Fruit fly (Drosophila melanogaster) whole organism, wandering third instar larva: ENCODE data around the gene CG18765.

ENCODE experiments used
- Abd-B ChIP-seq: fragments of >200 bp; optimal IDR thresholded peaks from 2 replicates; lab custom pipeline; 2017; ENCODE audit warnings: missing biosample characterization, missing genetic modification characterization
- CG32264 ChIP-seq: fragments of 200-800 bp; sonication (Bioruptor generic); optimal IDR thresholded peaks from 2 replicates; lab custom pipeline; 2016; ENCODE audit warnings: missing biosample characterization, missing genetic modification characterization
- CrebA ChIP-seq: fragments of 200-800 bp; sonication (Bioruptor generic); optimal IDR thresholded peaks from 2 replicates; lab custom pipeline; 2016; ENCODE audit warnings: missing biosample characterization, mild to moderate bottlenecking, missing genetic modification characterization, borderline replicate concordance
- Dfd ChIP-seq: fragments of >200 bp; optimal IDR thresholded peaks from 2 replicates; lab custom pipeline; 2017; ENCODE audit warnings: missing biosample characterization, missing genetic modification characterization
- Dif ChIP-seq: fragments of 200-275, 200-300 bp; sonication (Bioruptor generic); optimal IDR thresholded peaks from 2 replicates; lab custom pipeline; 2018; ENCODE audit warnings: missing biosample characterization, missing genetic modification characterization; ENCODE audit not compliant: partially characterized antibody
- GATAd ChIP-seq: sonication (Bioruptor generic); optimal IDR thresholded peaks from 2 replicates; lab custom pipeline; 2016; ENCODE audit warnings: missing biosample characterization, missing genetic modification characterization
- HLH106 ChIP-seq: fragments of 200-800 bp; optimal IDR thresholded peaks from 3 replicates; lab custom pipeline; 2019; ENCODE audit warnings: missing biosample characterization, mild to moderate bottlenecking, missing genetic modification characterization, moderate library complexity
- Hnf4 ChIP-seq: fragments of 200-800 bp; sonication (Bioruptor generic); optimal IDR thresholded peaks from 2 replicates; lab custom pipeline; 2016; ENCODE audit warnings: missing biosample characterization, mild to moderate bottlenecking, missing genetic modification characterization
- Hr78 ChIP-seq: fragments of >200 bp; optimal IDR thresholded peaks from 2 replicates; lab custom pipeline; 2017; ENCODE audit warnings: missing biosample characterization, missing genetic modification characterization
- Hr83 ChIP-seq: fragments of 200-300 bp; sonication (Bioruptor generic); optimal IDR thresholded peaks from 2 replicates; lab custom pipeline; 2016; ENCODE audit warnings: missing biosample characterization, mild to moderate bottlenecking, missing genetic modification characterization, moderate library complexity; ENCODE audit not compliant: poor library complexity, severe bottlenecking
- Jra ChIP-seq: sonication (Bioruptor generic); optimal IDR thresholded peaks from 2 replicates; lab custom pipeline; 2016; ENCODE audit warnings: missing biosample characterization, missing genetic modification characterization
- Mio ChIP-seq: sonication (Bioruptor generic); optimal IDR thresholded peaks from 2 replicates; lab custom pipeline; 2016; ENCODE audit warnings: missing biosample characterization, missing genetic modification characterization
- Myc ChIP-seq: fragments of >200 bp; optimal IDR thresholded peaks from 2 replicates; lab custom pipeline; 2017
- N ChIP-seq: fragments of >200 bp; optimal IDR thresholded peaks from 2 replicates; lab custom pipeline; 2018; ENCODE audit warnings: missing biosample characterization, missing external identifiers, missing genetic modification characterization
- OdsH ChIP-seq: fragments of 200-800 bp; sonication (Bioruptor generic); optimal IDR thresholded peaks from 2 replicates; lab custom pipeline; 2016; ENCODE audit warnings: missing biosample characterization, mild to moderate bottlenecking, missing genetic modification characterization
- Rel ChIP-seq, 2 experiments: fragments of 200-800 bp; sonication (Bioruptor generic) in 1 of 2; optimal IDR thresholded peaks; 2 replicates in 1 of 2; 3 replicates in 1 of 2; lab custom pipeline; 2016 to 2019; ENCODE audit warnings: mild to moderate bottlenecking in 2 of 2, missing biosample characterization in 2 of 2, missing genetic modification characterization in 2 of 2, moderate library complexity in 1 of 2
- Sp1 ChIP-seq: fragments of 200-800 bp; sonication (Bioruptor generic); optimal IDR thresholded peaks from 3 replicates; lab custom pipeline; 2019; ENCODE audit warnings: missing biosample characterization, mild to moderate bottlenecking, missing genetic modification characterization, moderate library complexity
- Vsx2 ChIP-seq: fragments of 200-300, 225-300 bp; sonication (Bioruptor generic); optimal IDR thresholded peaks from 2 replicates; lab custom pipeline; 2018; ENCODE audit warnings: missing biosample characterization, missing genetic modification characterization; ENCODE audit not compliant: partially characterized antibody
- br ChIP-seq: fragments of 200-800 bp; sonication (Bioruptor generic); optimal IDR thresholded peaks from 2 replicates; lab custom pipeline; 2016; ENCODE audit warnings: missing biosample characterization, missing genetic modification characterization
- brk ChIP-seq: fragments of 200-800 bp; sonication (Bioruptor generic); optimal IDR thresholded peaks from 2 replicates; lab custom pipeline; 2016; ENCODE audit warnings: missing biosample characterization, mild to moderate bottlenecking, missing genetic modification characterization
- dl ChIP-seq, 2 experiments: fragments of 175-275, 200-275 bp in 1 of 2; fragments of 200-275 bp in 1 of 2; sonication (Bioruptor generic); optimal IDR thresholded peaks; lab custom pipeline; 2018; ENCODE audit warnings: mild to moderate bottlenecking in 2 of 2, missing biosample characterization in 2 of 2, missing genetic modification characterization in 2 of 2, moderate library complexity in 2 of 2; ENCODE audit not compliant: partially characterized antibody in 2 of 2, insufficient read depth in 1 of 2
- dmrt93B ChIP-seq: fragments of 200-800 bp; sonication (Bioruptor generic); optimal IDR thresholded peaks from 2 replicates; lab custom pipeline; 2018; ENCODE audit warnings: missing biosample characterization, mild to moderate bottlenecking, missing genetic modification characterization
- dsf ChIP-seq: sonication (Bioruptor generic); optimal IDR thresholded peaks from 2 replicates; lab custom pipeline; 2016; ENCODE audit warnings: missing biosample characterization, missing genetic modification characterization, borderline replicate concordance
- ey ChIP-seq: fragments of 200-800 bp; sonication (Bioruptor generic); optimal IDR thresholded peaks from 2 replicates; lab custom pipeline; 2016; ENCODE audit warnings: missing biosample characterization, missing genetic modification characterization
- foxo ChIP-seq, 2 experiments: fragments of 200-800 bp; sonication (Bioruptor generic); optimal IDR thresholded peaks; 2 replicates in 1 of 2; 3 replicates in 1 of 2; lab custom pipeline; 2016 to 2017; ENCODE audit warnings: missing biosample characterization in 2 of 2, missing genetic modification characterization in 2 of 2
- fru ChIP-seq: fragments of 200-800 bp; sonication (Bioruptor generic); optimal IDR thresholded peaks from 3 replicates; lab custom pipeline; 2016; ENCODE audit warnings: missing biosample characterization, mild to moderate bottlenecking, missing genetic modification characterization
- h ChIP-seq: fragments of 200-800 bp; sonication (Bioruptor generic); optimal IDR thresholded peaks from 3 replicates; lab custom pipeline; 2016; ENCODE audit warnings: missing biosample characterization, mild to moderate bottlenecking, missing genetic modification characterization
- lola ChIP-seq: fragments of >200 bp; optimal IDR thresholded peaks from 2 replicates; lab custom pipeline; 2017; ENCODE audit warnings: missing biosample characterization, missing genetic modification characterization
- psq ChIP-seq: fragments of 200-800 bp; sonication (Bioruptor generic); optimal IDR thresholded peaks from 3 replicates; lab custom pipeline; 2017; ENCODE audit warnings: missing biosample characterization, mild to moderate bottlenecking, missing genetic modification characterization, moderate library complexity
- rgr ChIP-seq: fragments of 200-800 bp; sonication (Bioruptor generic); optimal IDR thresholded peaks from 3 replicates; lab custom pipeline; 2016; ENCODE audit warnings: missing biosample characterization, mild to moderate bottlenecking, missing genetic modification characterization
- sv ChIP-seq: fragments of 200-800 bp; sonication (Bioruptor generic); optimal IDR thresholded peaks from 3 replicates; lab custom pipeline; 2016; ENCODE audit warnings: missing biosample characterization, missing genetic modification characterization
- tai ChIP-seq: sonication (Bioruptor generic); optimal IDR thresholded peaks from 2 replicates; lab custom pipeline; 2016; ENCODE audit warnings: missing biosample characterization, missing genetic modification characterization
- usp ChIP-seq: fragments of >200 bp; optimal IDR thresholded peaks from 2 replicates; lab custom pipeline; 2017; ENCODE audit warnings: missing biosample characterization, missing genetic modification characterization

The CG18765 gene

DNA sequence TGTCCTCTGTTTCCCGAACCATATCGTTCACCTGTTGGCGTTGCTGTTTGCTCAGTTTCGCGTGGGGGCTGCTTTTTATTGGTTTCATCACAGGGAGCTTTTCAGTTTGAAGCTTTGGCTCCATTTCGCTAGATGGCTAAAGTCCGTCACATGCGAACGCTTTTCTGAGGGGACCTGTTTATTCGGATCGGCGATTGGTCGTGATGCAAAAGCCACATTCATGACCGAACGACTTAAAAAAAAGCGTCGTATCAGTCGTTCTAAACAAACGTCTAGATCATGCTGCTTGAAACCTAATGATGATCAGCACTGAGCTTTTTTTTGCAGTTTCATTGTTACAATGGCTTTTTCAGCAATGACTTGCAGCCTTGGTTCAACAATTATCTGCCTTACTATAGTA, 1.7 kb downstream of the CG18765 start, which contains the start of gene CG6908:
Gene CG6908, minus strand, starts transcription at position 152 of the 400 bp plus-strand sequence.
- TF ChIP-seq dl (GFP tag; optimal IDR thresholded peaks at IDR 0.05; lab: Kevin White, UChicago; ENCODE audit: insufficient read depth in 1 of 2, partially characterized antibody in 2 of 2): no peak
- TF ChIP-seq h (GFP tag; lab: Kevin White, UChicago): peak; percentile 7
- peak; percentile 39 for TF ChIP-seq brk
- TF ChIP-seq OdsH (GFP tag; lab: Kevin White, UChicago): no peak
- peak; percentile 61 for TF ChIP-seq Hnf4 (GFP tag; lab: Kevin White, UChicago)
- TF ChIP-seq fru: no peak
- peak; percentile 57 for TF ChIP-seq Rel (GFP tag; optimal IDR thresholded peaks at IDR 0.05; lab: Kevin White, UChicago)
- TF ChIP-seq Rel (tag; optimal IDR thresholded peaks at IDR 0.05; lab: Kevin White, UChicago): no peak
- peak; percentile 68 for TF ChIP-seq Dif (GFP tag; lab: Kevin White, UChicago)
- TF ChIP-seq Vsx2 (GFP tag; lab: Kevin White, UChicago): peak; percentile 78
- TF ChIP-seq, all 38 proteins: peak for 6

DNA sequence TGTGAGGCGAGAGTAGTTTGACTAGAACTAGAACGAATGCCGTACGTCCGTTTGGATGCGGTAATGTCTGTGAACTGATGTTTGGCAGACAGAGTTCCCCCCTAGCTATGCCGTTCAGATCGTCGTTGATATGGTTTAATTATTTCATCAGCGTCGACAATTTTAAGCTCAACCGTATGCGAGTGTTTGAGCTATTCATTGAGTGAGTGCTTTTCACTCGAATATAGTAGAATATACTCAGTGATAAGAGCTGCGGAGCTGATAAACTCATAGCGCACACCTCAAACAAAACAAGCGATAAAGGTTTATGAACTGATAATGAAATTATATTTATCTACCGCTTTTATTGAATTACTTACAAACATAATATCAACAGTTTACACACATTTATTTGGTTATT, 3.5 kb downstream of the CG18765 start, which contains the start of gene CG6834:
Gene CG6834, minus strand, starts transcription at position 79 of the 400 bp plus-strand sequence.
- TF ChIP-seq CrebA (GFP tag; lab: Kevin White, UChicago): no peak
- TF ChIP-seq Dfd: no peak
- TF ChIP-seq Rel (GFP tag; optimal IDR thresholded peaks at IDR 0.05; lab: Kevin White, UChicago): no peak
- TF ChIP-seq Rel (tag; optimal IDR thresholded peaks at IDR 0.05; lab: Kevin White, UChicago): no peak
- no peak for TF ChIP-seq N (GFP tag; lab: Kevin White, UChicago)
- no peak for TF ChIP-seq foxo (GFP tag; optimal IDR thresholded peaks at IDR 0.05; lab: Kevin White, UChicago)
- no peak for TF ChIP-seq HLH106 (tag; lab: Kevin White, UChicago)
- no peak for TF ChIP-seq dmrt93B (GFP tag; lab: Kevin White, UChicago)
- TF ChIP-seq Myc: no peak
- no peak for TF ChIP-seq br
- TF ChIP-seq usp: no peak
- no peak for TF ChIP-seq Jra (GFP tag; lab: Kevin White, UChicago)
- no peak for TF ChIP-seq psq (GFP tag; lab: Kevin White, UChicago)
- no peak for TF ChIP-seq Sp1 (GFP tag; lab: Kevin White, UChicago)
- no peak for TF ChIP-seq tai (GFP tag; lab: Kevin White, UChicago)

DNA sequence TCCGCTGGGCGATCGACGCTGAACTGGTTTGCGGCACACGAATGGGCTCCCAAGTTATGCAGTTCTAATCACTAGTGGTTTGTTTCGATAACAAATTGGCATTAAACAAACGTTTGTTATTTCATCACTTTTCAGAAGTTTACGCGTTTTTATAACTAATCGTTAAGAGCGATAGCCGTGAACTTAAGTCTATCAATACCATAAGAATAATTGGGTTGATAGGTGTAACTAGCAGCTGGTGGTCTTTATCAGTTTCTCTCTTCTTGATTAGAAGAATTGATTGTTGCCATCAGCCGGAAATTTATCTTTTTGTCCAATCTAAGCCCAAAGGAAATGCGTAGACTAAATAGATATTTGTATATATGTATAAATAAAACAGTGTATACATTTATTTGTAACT, 7.3 kb downstream of the CG18765 start, which contains the start of gene CG6830:
Gene CG6830, minus strand, starts transcription at position 27 of the 400 bp plus-strand sequence.
- TF ChIP-seq rgr (GFP tag; lab: Kevin White, UChicago) (no peak), GATAd (no peak), CrebA (GFP tag; lab: Kevin White, UChicago) (no peak), foxo (GFP tag; optimal IDR thresholded peaks at IDR 0.05; lab: Kevin White, UChicago) (no peak), lola (GFP tag; lab: Kevin White, UChicago) (no peak), tai (GFP tag; lab: Kevin White, UChicago) (no peak), ey (GFP tag; lab: Kevin White, UChicago) (no peak), CG32264 (GFP tag; lab: Kevin White, UChicago) (no peak), sv (no peak), br (no peak)
- TF ChIP-seq, all 38 proteins: peak for 0

DNA sequence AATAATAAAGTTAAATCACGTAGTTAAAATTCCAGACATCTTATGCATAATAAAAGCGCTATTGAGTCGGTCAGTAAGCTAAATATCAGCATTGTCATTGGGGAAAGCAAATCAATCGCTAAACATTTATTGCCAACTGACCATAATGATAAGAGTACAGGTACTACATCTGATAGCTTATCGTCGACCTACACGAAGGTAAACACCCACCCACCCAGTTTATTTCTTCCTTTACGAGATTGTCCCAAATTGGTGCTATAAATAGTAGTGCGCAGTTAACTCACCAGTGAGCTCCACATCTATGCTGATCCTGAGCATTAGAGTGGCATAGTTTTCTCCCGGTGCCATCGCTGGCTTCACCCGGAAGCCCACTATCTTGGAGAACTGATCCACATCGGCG, 7.9 kb downstream of the CG18765 start:
- TF ChIP-seq HLH106 (tag; lab: Kevin White, UChicago) (no peak), Sp1 (GFP tag; lab: Kevin White, UChicago) (peak; percentile 14), CrebA (GFP tag; lab: Kevin White, UChicago) (no peak), Rel (GFP tag; optimal IDR thresholded peaks at IDR 0.05; lab: Kevin White, UChicago) (no peak), Rel (tag; optimal IDR thresholded peaks at IDR 0.05; lab: Kevin White, UChicago) (peak; percentile 31), foxo (GFP tag; optimal IDR thresholded peaks at IDR 0.05; lab: Kevin White, UChicago) (no peak), dmrt93B (GFP tag; lab: Kevin White, UChicago) (no peak), dsf (GFP tag; lab: Kevin White, UChicago) (no peak), Dif (GFP tag; lab: Kevin White, UChicago) (no peak), Hr83 (GFP tag; lab: Kevin White, UChicago) (no peak), OdsH (GFP tag; lab: Kevin White, UChicago) (no peak), N (GFP tag; lab: Kevin White, UChicago) (no peak), ey (GFP tag; lab: Kevin White, UChicago) (no peak), Abd-B (GFP tag; lab: Kevin White, UChicago) (no peak), usp (no peak), Mio (GFP tag; lab: Kevin White, UChicago) (no peak), Hr78 (GFP tag; lab: Kevin White, UChicago) (no peak)
